Fruit fly (Drosophila melanogaster) whole organism, embryonic: ENCODE results near the gene alpha-Man-Ia.

ENCODE experiments used
- Adf1 ChIP-seq: fragments of 200-800 bp; sonication (Bioruptor generic); IDR thresholded peaks from 2 replicates; pipeline ENCODE4 v1.3.6; 2022; ENCODE audit warnings: missing biosample characterization, missing genetic modification characterization
- CG10979 ChIP-seq: fragments of 200-800 bp; sonication (Bioruptor generic); optimal IDR thresholded peaks from 2 replicates; lab custom pipeline; 2018; ENCODE audit warnings: missing biosample characterization, mild to moderate bottlenecking, missing genetic modification characterization, moderate library complexity
- CG1233 ChIP-seq: fragments of 200-800 bp; sonication (Bioruptor generic); optimal IDR thresholded peaks from 4 replicates; lab custom pipeline; 2018; ENCODE audit warnings: missing biosample characterization, mild to moderate bottlenecking, missing genetic modification characterization
- CG12744 ChIP-seq: fragments of 200-800 bp; sonication (Bioruptor generic); optimal IDR thresholded peaks from 2 replicates; lab custom pipeline; 2016; ENCODE audit warnings: missing biosample characterization, missing genetic modification characterization
- CG13775 ChIP-seq: fragments of 200-800 bp; sonication (Bioruptor generic); optimal IDR thresholded peaks from 3 replicates; lab custom pipeline; 2017; ENCODE audit warnings: missing biosample characterization, mild to moderate bottlenecking, missing genetic modification characterization
- CG1832 ChIP-seq: fragments of 200-800 bp; sonication (Bioruptor generic); optimal IDR thresholded peaks from 2 replicates; lab custom pipeline; 2017; ENCODE audit warnings: missing biosample characterization, mild to moderate bottlenecking, missing genetic modification characterization, inconsistent platforms
- CG3281 ChIP-seq: fragments of 200-800 bp; sonication (Bioruptor generic); optimal IDR thresholded peaks from 3 replicates; lab custom pipeline; 2017; ENCODE audit warnings: missing biosample characterization, mild to moderate bottlenecking, missing genetic modification characterization
- CG6175 ChIP-seq: fragments of 200-800 bp; sonication (Bioruptor generic); IDR thresholded peaks from 3 replicates; pipeline ENCODE4 v1.3.6; 2022; ENCODE audit warnings: missing biosample characterization, missing genetic modification characterization
- CG7271 ChIP-seq: fragments of 200-800 bp; sonication (Bioruptor generic); optimal IDR thresholded peaks from 2 replicates; lab custom pipeline; 2018; ENCODE audit warnings: missing biosample characterization, mild to moderate bottlenecking, missing genetic modification characterization, moderate library complexity
- CG7372 ChIP-seq: fragments of 200-800 bp; sonication (Bioruptor generic); IDR thresholded peaks from 2 replicates; pipeline ENCODE4 v1.3.6; 2022; ENCODE audit warnings: missing biosample characterization, missing genetic modification characterization
- CG9437 ChIP-seq: fragments of 200-800 bp; sonication (Bioruptor generic); optimal IDR thresholded peaks from 2 replicates; lab custom pipeline; 2018; ENCODE audit warnings: missing biosample characterization, mild to moderate bottlenecking, missing genetic modification characterization
- D19A ChIP-seq: fragments of 200-800 bp; optimal IDR thresholded peaks from 3 replicates; lab custom pipeline; 2019; ENCODE audit warnings: missing biosample characterization, mild to moderate bottlenecking, missing genetic modification characterization, moderate library complexity
- HLH54F ChIP-seq: fragments of 200-800 bp; sonication (Bioruptor generic); optimal IDR thresholded peaks from 3 replicates; lab custom pipeline; 2016; ENCODE audit warnings: missing biosample characterization, missing genetic modification characterization
- Med ChIP-seq: fragments of 200-800 bp; sonication (Bioruptor generic); peaks from one replicate; lab custom pipeline; 2016; ENCODE audit warnings: missing biosample characterization, missing genetic modification characterization, mild to moderate bottlenecking, inconsistent platforms, moderate library complexity
- NK7.1 ChIP-seq: fragments of 200-800 bp; sonication (Bioruptor generic); optimal IDR thresholded peaks from 3 replicates; lab custom pipeline; 2016; ENCODE audit warnings: missing biosample characterization, missing genetic modification characterization
- Neu2 ChIP-seq: fragments of 200-800 bp; sonication (Bioruptor generic); optimal IDR thresholded peaks from 3 replicates; lab custom pipeline; 2016; ENCODE audit warnings: missing biosample characterization, missing genetic modification characterization, borderline replicate concordance
- Pdp1 ChIP-seq, 2 experiments: fragments of 200-800 bp; sonication (Bioruptor generic); optimal IDR thresholded peaks; 3 replicates each; lab custom pipeline; 2016; ENCODE audit warnings: missing biosample characterization in 2 of 2, missing genetic modification characterization in 2 of 2, mild to moderate bottlenecking in 1 of 2, moderate library complexity in 1 of 2
- Sox102F ChIP-seq: fragments of 200-800 bp; sonication (Bioruptor generic); optimal IDR thresholded peaks from 2 replicates; lab custom pipeline; 2018; ENCODE audit warnings: missing biosample characterization, mild to moderate bottlenecking, missing genetic modification characterization, moderate library complexity
- Xrp1 ChIP-seq: fragments of 200-800 bp; sonication (Bioruptor generic); IDR thresholded peaks from 2 replicates; pipeline ENCODE4 v1.3.6; 2022; ENCODE audit warnings: missing biosample characterization, missing genetic modification characterization
- ato ChIP-seq: fragments of 200-800 bp; sonication (Bioruptor generic); IDR thresholded peaks from 2 replicates; pipeline ENCODE4 v1.3.6; 2022; ENCODE audit warnings: missing biosample characterization, missing genetic modification characterization; ENCODE audit not compliant: partially characterized antibody
- chinmo ChIP-seq: fragments of 200-800 bp; sonication (Bioruptor generic); IDR thresholded peaks from 4 replicates; pipeline ENCODE4 v1.3.6; 2022; ENCODE audit warnings: missing biosample characterization, missing genetic modification characterization; ENCODE audit not compliant: partially characterized antibody
- fd102C ChIP-seq: fragments of 200-800 bp; sonication (Bioruptor generic); optimal IDR thresholded peaks from 2 replicates; lab custom pipeline; 2018; ENCODE audit warnings: missing biosample characterization, mild to moderate bottlenecking, missing genetic modification characterization, moderate library complexity
- gcm2 ChIP-seq: fragments of 200-800 bp; sonication (Bioruptor generic); optimal IDR thresholded peaks from 2 replicates; lab custom pipeline; 2016; ENCODE audit warnings: missing biosample characterization, missing genetic modification characterization
- gem ChIP-seq: fragments of 200-800 bp; sonication (Bioruptor generic); optimal IDR thresholded peaks from 2 replicates; lab custom pipeline; 2019; ENCODE audit warnings: missing biosample characterization, mild to moderate bottlenecking, missing genetic modification characterization, moderate library complexity
- jigr1 ChIP-seq: fragments of 200-800 bp; sonication (Bioruptor generic); IDR thresholded peaks from 3 replicates; pipeline ENCODE4 v1.3.6; 2022; ENCODE audit warnings: missing biosample characterization, missing genetic modification characterization
- kah ChIP-seq: fragments of 200-800 bp; sonication (Bioruptor generic); optimal IDR thresholded peaks from 2 replicates; lab custom pipeline; 2018; ENCODE audit warnings: missing biosample characterization, mild to moderate bottlenecking, missing genetic modification characterization
- lbe ChIP-seq: fragments of 200-800 bp; sonication (Bioruptor generic); optimal IDR thresholded peaks from 2 replicates; lab custom pipeline; 2016; ENCODE audit warnings: missing biosample characterization, mild to moderate bottlenecking, missing genetic modification characterization
- lmd ChIP-seq: fragments of 200-800 bp; sonication (Bioruptor generic); IDR thresholded peaks from 2 replicates; pipeline ENCODE4 v1.3.6; 2022; ENCODE audit warnings: missing biosample characterization, missing genetic modification characterization
- mam ChIP-seq: fragments of 200-800 bp; sonication (Bioruptor generic); optimal IDR thresholded peaks from 3 replicates; lab custom pipeline; 2016; ENCODE audit warnings: missing biosample characterization, missing genetic modification characterization
- sc ChIP-seq, 3 experiments: fragments of >200 bp in 2 of 3; fragments of 200-800 bp in 1 of 3; sonication (Bioruptor generic) in 1 of 3; optimal IDR thresholded peaks; 2 replicates in 2 of 3; 3 replicates in 1 of 3; lab custom pipeline; 2017; ENCODE audit warnings: mild to moderate bottlenecking in 1 of 3, missing biosample characterization in 1 of 3, missing genetic modification characterization in 1 of 3, missing genetic modification reagents in 1 of 3
- sens ChIP-seq: fragments of 200-800 bp; sonication (Bioruptor generic); peaks from one replicate; lab custom pipeline; 2016; ENCODE audit warnings: missing biosample characterization, missing genetic modification characterization
- sna ChIP-seq: fragments of 200-800 bp; sonication (Bioruptor generic); IDR thresholded peaks from 2 replicates; pipeline ENCODE4 v1.3.6; 2022; ENCODE audit warnings: missing biosample characterization, missing genetic modification characterization; ENCODE audit not compliant: partially characterized antibody
- sug ChIP-seq: fragments of 200-800 bp; optimal IDR thresholded peaks from 2 replicates; lab custom pipeline; 2019; ENCODE audit warnings: missing biosample characterization, mild to moderate bottlenecking, missing genetic modification characterization, moderate library complexity
- tll ChIP-seq, 2 experiments: fragments of 200-800 bp in 1 of 2; fragments of >200 bp in 1 of 2; sonication (Bioruptor generic) in 1 of 2; optimal IDR thresholded peaks; 2 replicates each; lab custom pipeline; 2017 to 2019; ENCODE audit warnings: missing biosample characterization in 2 of 2, missing genetic modification characterization in 2 of 2, mild to moderate bottlenecking in 1 of 2, moderate library complexity in 1 of 2
- tup ChIP-seq: fragments of 200-800 bp; sonication (Bioruptor generic); optimal IDR thresholded peaks from 2 replicates; lab custom pipeline; 2016; ENCODE audit warnings: missing biosample characterization, mild to moderate bottlenecking, missing genetic modification characterization, moderate library complexity
- wdn ChIP-seq: fragments of 200-800 bp; sonication (Bioruptor generic); IDR thresholded peaks from 2 replicates; pipeline ENCODE4 v1.3.6; 2022; ENCODE audit warnings: missing biosample characterization, missing genetic modification characterization
- zen ChIP-seq: fragments of 200-800 bp; sonication (Bioruptor generic); optimal IDR thresholded peaks from 3 replicates; lab custom pipeline; 2018; ENCODE audit warnings: missing biosample characterization, mild to moderate bottlenecking, missing genetic modification characterization, moderate library complexity

The alpha-Man-Ia gene

DNA sequence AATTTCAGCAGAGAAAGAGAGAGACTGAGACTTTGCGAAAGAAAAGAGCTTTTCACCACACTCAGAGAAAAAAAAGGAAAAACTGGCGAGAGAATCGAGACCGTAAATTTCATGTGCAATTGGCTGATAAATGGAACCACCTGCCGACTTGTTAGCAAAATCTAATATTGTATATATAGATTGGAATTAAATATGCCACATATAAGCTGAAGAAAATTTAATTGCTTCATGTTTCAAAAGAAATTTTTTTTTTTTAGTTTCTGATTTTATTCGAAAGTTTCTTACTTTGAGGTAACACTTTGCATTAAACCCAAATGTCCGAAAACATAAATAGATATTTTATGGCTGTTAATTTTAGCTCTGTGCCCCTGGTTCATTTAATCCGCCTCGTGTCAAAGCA lies 81.0 kb downstream of the alpha-Man-Ia start (continued):
- TF ChIP-seq CG3281 (GFP tag; lab: Kevin White, UChicago) (peak; percentile 11), gem (tag; lab: Kevin White, UChicago) (peak; percentile 37), Sox102F (GFP tag; lab: Kevin White, UChicago) (peak; percentile 25)

- no peak for TF ChIP-seq NK7.1
- no peak for TF ChIP-seq sug (tag; lab: Kevin White, UChicago)
- peak; percentile 97 for TF ChIP-seq Adf1 (GFP tag; lab: Robert Waterston, UW)
- no peak for TF ChIP-seq ato (GFP tag; lab: Robert Waterston, UW)
- peak in 1 of 2 experiments; percentile 73 for TF ChIP-seq Pdp1 (GFP tag; optimal IDR thresholded peaks at IDR 0.05; lab: Kevin White, UChicago)
- TF ChIP-seq chinmo (GFP tag; lab: Robert Waterston, UW): 0 out of 4 replicates have a peak, but pooled peaks have one; percentile 13
- peak; percentile 38 for TF ChIP-seq sna (GFP tag; lab: Robert Waterston, UW)
- peak; percentile 39 for TF ChIP-seq Med (GFP tag; lab: Kevin White, UChicago)
- peak; percentile 14 for TF ChIP-seq CG1832 (GFP tag; lab: Kevin White, UChicago)
These were observed 82.2 kb downstream of the alpha-Man-Ia start for dm6 chrX:10243540-10243939.

DNA sequence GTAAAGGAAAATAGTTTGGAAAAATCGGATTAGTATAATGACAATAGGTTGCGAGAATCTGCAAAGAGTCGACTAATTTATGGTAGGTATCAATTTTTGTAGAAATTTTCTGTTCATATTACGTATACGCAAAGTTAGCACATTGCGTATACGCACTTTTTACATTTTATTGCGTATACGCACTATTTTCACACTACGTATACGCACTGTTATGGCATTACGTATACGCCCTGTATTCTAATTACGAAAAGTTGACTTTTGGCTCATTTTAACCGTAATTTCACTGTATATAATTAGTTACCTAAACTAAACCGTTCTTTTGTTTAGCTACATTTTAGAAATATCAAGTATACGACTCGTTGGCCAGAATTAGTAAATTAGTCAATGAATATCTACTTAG lies 82.9 kb downstream of the alpha-Man-Ia start:
- TF ChIP-seq wdn (no peak), CG1233 (GFP tag; lab: Kevin White, UChicago) (no peak), lmd (GFP tag; lab: Robert Waterston, UW) (no peak), lbe (GFP tag; lab: Kevin White, UChicago) (no peak), sc (optimal IDR thresholded peaks at IDR 0.05; lab: Kevin White, UChicago) (no peak), sc (GFP tag; optimal IDR thresholded peaks at IDR 0.05; lab: Kevin White, UChicago) (no peak), CG6175 (GFP tag; lab: Robert Waterston, UW) (no peak), CG7372 (GFP tag; lab: Robert Waterston, UW) (peak; percentile 93), CG12744 (peak; percentile 56), fd102C (GFP tag; lab: Kevin White, UChicago) (peak; percentile 56), Pdp1 (GFP tag; optimal IDR thresholded peaks at IDR 0.05; lab: Kevin White, UChicago) (peak in 1 of 2 experiments; percentile 19), Xrp1 (GFP tag; lab: Robert Waterston, UW) (0 out of 2 replicates have a peak, but pooled peaks have one; percentile 11), zen (tag; lab: Kevin White, UChicago) (peak; percentile 16), CG10979 (tag; lab: Kevin White, UChicago) (peak; percentile 54), gcm2 (GFP tag; lab: Kevin White, UChicago) (no peak), Neu2 (GFP tag; lab: Kevin White, UChicago) (no peak), D19A (tag; lab: Kevin White, UChicago) (no peak), CG7271 (tag; lab: Kevin White, UChicago) (peak; percentile 38), HLH54F (GFP tag; lab: Kevin White, UChicago) (no peak), jigr1 (GFP tag; lab: Robert Waterston, UW) (no peak), kah (GFP tag; lab: Kevin White, UChicago) (no peak), CG13775 (no peak), tup (no peak), sens (no peak), tll (GFP tag; optimal IDR thresholded peaks at IDR 0.05; lab: Kevin White, UChicago) (no peak), mam (no peak), CG9437 (GFP tag; lab: Kevin White, UChicago) (peak; percentile 60)
